Worm (Caenorhabditis elegans) whole organism, late embryonic: Measurements from ENCODE around the gene T05C1.1.

Experiments used
- F13H6.1 ChIP-seq: sonication (generic microtip); optimal IDR thresholded peaks from 2 replicates; lab custom pipeline; 2016; ENCODE audit warnings: missing genetic modification characterization, missing compliant biosample characterization
- K02D7.2 ChIP-seq: sonication (generic microtip); optimal IDR thresholded peaks from 2 replicates; lab custom pipeline; 2017; ENCODE audit warnings: mild to moderate bottlenecking, missing genetic modification characterization, missing compliant biosample characterization
- K09A11.1 ChIP-seq: sonication (generic microtip); optimal IDR thresholded peaks from 2 replicates; lab custom pipeline; 2017; ENCODE audit warnings: antibody characterized with exemption, mild to moderate bottlenecking, missing genetic modification characterization, missing compliant biosample characterization; ENCODE audit not compliant: insufficient read depth
- T23F11.4 ChIP-seq: fragments of 200-800 bp; sonication (Bioruptor generic); optimal IDR thresholded peaks from 2 replicates; lab custom pipeline; 2018; ENCODE audit warnings: mild to moderate bottlenecking, missing genetic modification characterization, missing compliant biosample characterization
- Y22D7AL.16 ChIP-seq: sonication (generic microtip); optimal IDR thresholded peaks from 2 replicates; lab custom pipeline; 2016; ENCODE audit warnings: missing genetic modification characterization, missing compliant biosample characterization
- ama-1 ChIP-seq: fragments of 150-350 bp; optimal IDR thresholded peaks from 2 replicates; lab custom pipeline; 2014
- ceh-14 ChIP-seq: sonication (generic microtip); optimal IDR thresholded peaks from 2 replicates; lab custom pipeline; 2016; ENCODE audit warnings: missing genotype, missing genetic modification characterization, missing compliant biosample characterization
- ceh-2 ChIP-seq: sonication (generic microtip); optimal IDR thresholded peaks from 2 replicates; lab custom pipeline; 2016; ENCODE audit warnings: missing genotype, missing genetic modification characterization, missing compliant biosample characterization
- ceh-22 ChIP-seq: sonication (generic microtip); optimal IDR thresholded peaks from 2 replicates; lab custom pipeline; 2017; ENCODE audit warnings: missing biosample characterization, missing genetic modification characterization
- ceh-24 ChIP-seq: sonication (generic microtip); optimal IDR thresholded peaks from 2 replicates; lab custom pipeline; 2016; ENCODE audit warnings: mild to moderate bottlenecking, missing genetic modification characterization, missing compliant biosample characterization
- ceh-31 ChIP-seq: sonication (generic microtip); optimal IDR thresholded peaks from 2 replicates; lab custom pipeline; 2016; ENCODE audit warnings: missing genetic modification characterization, missing compliant biosample characterization
- ceh-34 ChIP-seq: sonication (generic microtip); optimal IDR thresholded peaks from 2 replicates; lab custom pipeline; 2016; ENCODE audit warnings: mild to moderate bottlenecking, missing genetic modification characterization, missing compliant biosample characterization
- ceh-6 ChIP-seq: fragments of 200-800 bp; sonication (Bioruptor generic); optimal IDR thresholded peaks from 2 replicates; lab custom pipeline; 2018; ENCODE audit warnings: mild to moderate bottlenecking, missing genetic modification characterization, missing compliant biosample characterization
- che-1 ChIP-seq: sonication (generic microtip); optimal IDR thresholded peaks from 2 replicates; lab custom pipeline; 2016; ENCODE audit warnings: mild to moderate bottlenecking, missing genetic modification characterization, missing compliant biosample characterization
- dmd-4 ChIP-seq: sonication (generic microtip); optimal IDR thresholded peaks from 2 replicates; lab custom pipeline; 2016; ENCODE audit warnings: borderline replicate concordance, missing genetic modification characterization, missing compliant biosample characterization
- dve-1 ChIP-seq: sonication (generic microtip); optimal IDR thresholded peaks from 2 replicates; lab custom pipeline; 2017; ENCODE audit warnings: antibody characterized with exemption, mild to moderate bottlenecking, missing genetic modification characterization, missing compliant biosample characterization
- elt-2 ChIP-seq: sonication (generic microtip); optimal IDR thresholded peaks from 2 replicates; lab custom pipeline; 2016; ENCODE audit warnings: missing genetic modification reagents, missing genetic modification characterization, missing compliant biosample characterization
- ets-4 ChIP-seq: sonication (generic microtip); optimal IDR thresholded peaks from 2 replicates; lab custom pipeline; 2016; ENCODE audit warnings: missing genetic modification characterization, missing compliant biosample characterization
- eyg-1 ChIP-seq: sonication (generic microtip); optimal IDR thresholded peaks from 2 replicates; lab custom pipeline; 2016; ENCODE audit warnings: missing genotype, missing genetic modification characterization, missing compliant biosample characterization
- fkh-10 ChIP-seq: fragments of 150-350 bp; optimal IDR thresholded peaks from 2 replicates; lab custom pipeline; 2014; ENCODE audit warnings: missing biosample characterization, missing genetic modification reagents, missing genetic modification characterization
- fkh-6 ChIP-seq: sonication (generic microtip); optimal IDR thresholded peaks from 2 replicates; lab custom pipeline; 2016; ENCODE audit warnings: missing genetic modification characterization, missing compliant biosample characterization
- gmeb-2 ChIP-seq: sonication (generic microtip); optimal IDR thresholded peaks from 2 replicates; lab custom pipeline; 2016; ENCODE audit warnings: missing genetic modification characterization, inconsistent platforms, missing compliant biosample characterization
- hlh-13 ChIP-seq: fragments of 200-800 bp; sonication (Bioruptor generic); optimal IDR thresholded peaks from 2 replicates; lab custom pipeline; 2018; ENCODE audit warnings: mild to moderate bottlenecking, missing genetic modification characterization, missing compliant biosample characterization
- hlh-15 ChIP-seq: sonication (generic microtip); optimal IDR thresholded peaks from 2 replicates; lab custom pipeline; 2016; ENCODE audit warnings: missing genetic modification characterization, missing compliant biosample characterization
- hlh-30 ChIP-seq: sonication (generic microtip); optimal IDR thresholded peaks from 2 replicates; lab custom pipeline; 2017; ENCODE audit warnings: antibody characterized with exemption, missing genetic modification characterization, missing compliant biosample characterization; ENCODE audit not compliant: insufficient read depth
- lim-6 ChIP-seq: sonication (generic microtip); optimal IDR thresholded peaks from 2 replicates; lab custom pipeline; 2016; ENCODE audit warnings: missing genetic modification characterization, missing compliant biosample characterization
- lin-11 ChIP-seq: fragments of 200-800 bp; sonication (Bioruptor generic); optimal IDR thresholded peaks from 2 replicates; lab custom pipeline; 2018; ENCODE audit warnings: mild to moderate bottlenecking, missing genetic modification characterization, missing compliant biosample characterization
- madf-2 ChIP-seq: sonication (generic microtip); optimal IDR thresholded peaks from 2 replicates; lab custom pipeline; 2017; ENCODE audit warnings: missing genetic modification characterization, missing compliant biosample characterization
- nhr-232 ChIP-seq: sonication (generic microtip); optimal IDR thresholded peaks from 2 replicates; lab custom pipeline; 2016; ENCODE audit warnings: missing genetic modification characterization, missing compliant biosample characterization
- npax-4 ChIP-seq: sonication (generic microtip); optimal IDR thresholded peaks from 2 replicates; lab custom pipeline; 2016; ENCODE audit warnings: missing genetic modification characterization, missing compliant biosample characterization
- odd-2 ChIP-seq: sonication (generic microtip); optimal IDR thresholded peaks from 2 replicates; lab custom pipeline; 2017; ENCODE audit warnings: antibody characterized with exemption, mild to moderate bottlenecking, missing genetic modification characterization, missing compliant biosample characterization
- pax-1 ChIP-seq: fragments of 150-350 bp; optimal IDR thresholded peaks from 2 replicates; lab custom pipeline; 2014; ENCODE audit warnings: missing biosample characterization, missing genetic modification characterization
- pha-4 ChIP-seq: fragments of 150-350 bp; optimal IDR thresholded peaks from 2 replicates; lab custom pipeline; 2018; ENCODE audit warnings: missing biosample characterization, missing genetic modification reagents, missing genetic modification characterization
- pqm-1 ChIP-seq: sonication (generic microtip); optimal IDR thresholded peaks from 2 replicates; lab custom pipeline; 2016; ENCODE audit warnings: missing genetic modification characterization, missing compliant biosample characterization
- ref-2 ChIP-seq: sonication (generic microtip); optimal IDR thresholded peaks from 2 replicates; lab custom pipeline; 2016; ENCODE audit warnings: missing genetic modification characterization, missing compliant biosample characterization
- rnt-1 ChIP-seq: sonication (generic microtip); optimal IDR thresholded peaks from 2 replicates; lab custom pipeline; 2016; ENCODE audit warnings: missing genetic modification characterization, missing compliant biosample characterization
- sdc-2 ChIP-seq: sonication (generic microtip); optimal IDR thresholded peaks from 2 replicates; lab custom pipeline; 2016; ENCODE audit warnings: missing genotype, missing genetic modification characterization, missing compliant biosample characterization
- sox-4 ChIP-seq: sonication (generic microtip); optimal IDR thresholded peaks from 2 replicates; lab custom pipeline; 2017; ENCODE audit warnings: mild to moderate bottlenecking, missing genetic modification characterization, inconsistent platforms, missing compliant biosample characterization
- syd-9 ChIP-seq: sonication (generic microtip); optimal IDR thresholded peaks from 2 replicates; lab custom pipeline; 2016; ENCODE audit warnings: mild to moderate bottlenecking, missing genetic modification characterization, moderate library complexity, missing compliant biosample characterization
- tbx-2 ChIP-seq: sonication (generic microtip); optimal IDR thresholded peaks from 2 replicates; lab custom pipeline; 2016; ENCODE audit warnings: missing genetic modification characterization, missing compliant biosample characterization
- tbx-7 ChIP-seq: sonication (generic microtip); optimal IDR thresholded peaks from 2 replicates; lab custom pipeline; 2016; ENCODE audit warnings: missing genotype, missing genetic modification characterization, missing compliant biosample characterization
- unc-42 ChIP-seq: sonication (generic microtip); optimal IDR thresholded peaks from 2 replicates; lab custom pipeline; 2016; ENCODE audit warnings: missing genotype, missing genetic modification characterization, missing compliant biosample characterization
- unc-86 ChIP-seq: sonication (generic microtip); optimal IDR thresholded peaks from 2 replicates; lab custom pipeline; 2016; ENCODE audit warnings: missing genetic modification characterization, missing compliant biosample characterization
- zip-5 ChIP-seq: sonication (generic microtip); optimal IDR thresholded peaks from 2 replicates; lab custom pipeline; 2016; ENCODE audit warnings: missing genetic modification characterization, missing compliant biosample characterization
- ztf-16 ChIP-seq: sonication (generic microtip); optimal IDR thresholded peaks from 2 replicates; lab custom pipeline; 2017; ENCODE audit warnings: missing genetic modification characterization, missing compliant biosample characterization

T05C1.1 gene

ce11 chrII:4494532-4494931, 16.1 kb downstream of the T05C1.1 start:
- TF ChIP-seq ceh-6 (GFP tag; lab: Kevin White, UChicago) (no peak), sdc-2 (tag; lab: Kevin White, UChicago) (no peak), hlh-30 (tag; lab: Kevin White, UChicago) (no peak), hlh-15 (no peak), dmd-4 (tag; lab: Kevin White, UChicago) (no peak), ceh-31 (tag; lab: Kevin White, UChicago) (no peak), tbx-7 (tag; lab: Kevin White, UChicago) (no peak), pax-1 (no peak), K09A11.1 (no peak), eyg-1 (tag; lab: Kevin White, UChicago) (no peak), unc-86 (tag; lab: Kevin White, UChicago) (no peak), odd-2 (no peak), Y22D7AL.16 (tag; lab: Kevin White, UChicago) (no peak), rnt-1 (tag; lab: Kevin White, UChicago) (no peak), pqm-1 (tag; lab: Kevin White, UChicago) (no peak), fkh-10 (GFP tag; lab: Kevin White, UChicago) (no peak)

ce11 chrII:4495844-4496243, 17.4 kb downstream of the T05C1.1 start:
- TF ChIP-seq dve-1 (tag; lab: Kevin White, UChicago) (no peak), Y22D7AL.16 (tag; lab: Kevin White, UChicago) (no peak)

- no peak for TF ChIP-seq gmeb-2 (tag; lab: Kevin White, UChicago)
- no peak for TF ChIP-seq lim-6 (tag; lab: Kevin White, UChicago)
- no peak for TF ChIP-seq npax-4
- TF ChIP-seq, all 69 proteins: peak for 0
Observed at ce11 chrII:4505097-4505626, 26.8 kb downstream of the T05C1.1 start, which contains the start of gene camt-1. TSS of gene camt-1 (minus strand) at chrII:4505147.

DNA sequence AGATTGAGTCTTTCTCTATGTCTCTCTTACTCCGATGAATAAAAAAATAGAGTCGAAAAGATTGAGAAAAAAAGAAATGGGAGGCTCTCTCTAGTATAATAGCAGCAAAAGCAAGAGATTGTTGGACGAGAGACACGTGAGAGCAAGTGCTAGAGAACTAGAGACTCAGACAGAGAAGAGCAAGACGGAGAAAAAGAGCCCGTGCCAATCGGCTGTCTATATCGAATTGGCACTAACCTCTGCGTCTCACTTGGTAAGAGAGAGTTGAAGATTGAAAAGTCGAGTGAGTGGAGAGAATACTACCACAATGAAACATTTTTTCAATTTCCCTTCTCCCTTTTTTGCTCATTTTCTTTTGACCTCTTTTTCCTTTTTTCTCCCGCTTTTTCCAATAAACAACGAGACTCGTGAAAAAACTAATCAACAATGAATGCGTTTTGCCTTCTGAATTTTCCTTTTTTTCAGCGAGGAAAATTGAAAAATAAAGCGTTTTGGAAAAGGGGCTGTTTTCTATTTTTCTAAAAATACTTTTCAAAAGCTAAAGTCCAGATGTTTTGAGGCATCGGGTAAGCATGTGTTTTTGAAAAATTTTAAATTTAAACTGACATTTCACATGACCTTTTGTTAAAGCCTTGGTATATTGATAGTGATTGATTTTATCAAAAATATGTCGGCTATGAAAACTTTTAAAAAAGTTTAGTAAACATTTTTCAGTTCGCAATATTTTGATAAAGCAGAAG, 28.3 kb downstream of the T05C1.1 start:
- peak; percentile 83 for TF ChIP-seq ceh-14 (tag; lab: Kevin White, UChicago)
- TF ChIP-seq tbx-2: peak; percentile 42
- TF ChIP-seq madf-2: no peak
- no peak for TF ChIP-seq ets-4 (tag; lab: Kevin White, UChicago)
- peak; percentile 86 for TF ChIP-seq hlh-30 (tag; lab: Kevin White, UChicago)
- TF ChIP-seq ceh-2 (tag; lab: Kevin White, UChicago): no peak
- no peak for TF ChIP-seq sox-4
- no peak for TF ChIP-seq ceh-24 (tag; lab: Kevin White, UChicago)
- TF ChIP-seq ama-1: no peak
- TF ChIP-seq sdc-2 (tag; lab: Kevin White, UChicago): peak; percentile 4
- no peak for TF ChIP-seq npax-4
- no peak for TF ChIP-seq lin-11 (tag; lab: Kevin White, UChicago)
- no peak for TF ChIP-seq K02D7.2 (tag; lab: Kevin White, UChicago)
- TF ChIP-seq dve-1 (tag; lab: Kevin White, UChicago): no peak
- TF ChIP-seq T23F11.4 (GFP tag; lab: Kevin White, UChicago): no peak
- no peak for TF ChIP-seq ceh-22 (tag; lab: Kevin White, UChicago)
- TF ChIP-seq hlh-13 (GFP tag; lab: Kevin White, UChicago): no peak
- TF ChIP-seq unc-42 (tag; lab: Kevin White, UChicago): peak; percentile 83
- TF ChIP-seq Y22D7AL.16 (tag; lab: Kevin White, UChicago): no peak
- TF ChIP-seq nhr-232 (tag; lab: Kevin White, UChicago): no peak
- TF ChIP-seq pha-4 (tag; lab: Kevin White, UChicago): no peak
- no peak for TF ChIP-seq elt-2
- peak; percentile 30 for TF ChIP-seq ceh-34 (tag; lab: Kevin White, UChicago)
- no peak for TF ChIP-seq syd-9
- TF ChIP-seq unc-86 (tag; lab: Kevin White, UChicago): no peak
- no peak for TF ChIP-seq fkh-6 (tag; lab: Kevin White, UChicago)
- no peak for TF ChIP-seq pax-1
- no peak for TF ChIP-seq F13H6.1 (tag; lab: Kevin White, UChicago)
- TF ChIP-seq tbx-7 (tag; lab: Kevin White, UChicago): no peak
- TF ChIP-seq che-1 (tag; lab: Kevin White, UChicago): no peak
- TF ChIP-seq ztf-16: no peak
- no peak for TF ChIP-seq zip-5 (tag; lab: Kevin White, UChicago)
- no peak for TF ChIP-seq ref-2 (tag; lab: Kevin White, UChicago)
- no peak for TF ChIP-seq rnt-1 (tag; lab: Kevin White, UChicago)
